Worm (Caenorhabditis elegans): ENCODE data around the gene zip-6.
A peak's percentile ranks its signal among the peaks of the same experiment; 100 is the strongest.

ce11 chrIV:11225206-11225605 is 7.3 kb upstream of the zip-6 start, which contains the start of gene col-125:
- no peak for TF ChIP-seq ztf-4 (tag; optimal IDR thresholded peaks at IDR 0.05)
- TF ChIP-seq nhr-28 (tag; optimal IDR thresholded peaks at IDR 0.05), result no peak
- TF ChIP-seq unc-39 (tag; optimal IDR thresholded peaks at IDR 0.05), result no peak
- TF ChIP-seq nfya-1 (tag; optimal IDR thresholded peaks at IDR 0.05; ENCODE audit: insufficient read depth), result peak; percentile 21
- no peak for TF ChIP-seq unc-62 (GFP tag; optimal IDR thresholded peaks at IDR 0.05)
- no peak for TF ChIP-seq skn-1 (tag; optimal IDR thresholded peaks at IDR 0.05)
- no peak for TF ChIP-seq aly-2 (tag; optimal IDR thresholded peaks at IDR 0.05)
- no peak for TF ChIP-seq sea-2 (GFP tag; optimal IDR thresholded peaks at IDR 0.05)
- no peak for TF ChIP-seq lin-39 (tag; optimal IDR thresholded peaks at IDR 0.05)
- no peak for TF ChIP-seq nhr-12 (tag; optimal IDR thresholded peaks at IDR 0.05)
- no peak for TF ChIP-seq pha-4 (tag; optimal IDR thresholded peaks at IDR 0.05)
- no peak for TF ChIP-seq R02D3.7 (tag; optimal IDR thresholded peaks at IDR 0.05)

Data from whole organism, L3 larva.